Worm (Caenorhabditis elegans): ENCODE data around the gene K11H3.3.

Gene K11H3.3

ce11 chrIII:9867780-9868503, 16.3 kb downstream of the K11H3.3 start, which contains the start of gene dhhc-4 (continued):
- no peak for TF ChIP-seq unc-3 (GFP tag; conservative IDR thresholded peaks at IDR 0.05)
- TF ChIP-seq unc-3 (tag; optimal IDR thresholded peaks at IDR 0.05), result no peak
- TF ChIP-seq fax-1 (tag; optimal IDR thresholded peaks at IDR 0.05), result peak; percentile 23
- no peak for TF ChIP-seq ceh-18 (tag; optimal IDR thresholded peaks at IDR 0.05)
- peak; percentile 58 for TF ChIP-seq unc-86 (tag; optimal IDR thresholded peaks at IDR 0.05)
- peak; percentile 74 for TF ChIP-seq ceh-14 (tag; optimal IDR thresholded peaks at IDR 0.05)
- TF ChIP-seq eyg-1 (tag; optimal IDR thresholded peaks at IDR 0.05), result no peak
- peak; percentile 79 for TF ChIP-seq elt-2 (tag; optimal IDR thresholded peaks at IDR 0.05)
- no peak for TF ChIP-seq K02D7.2 (tag; optimal IDR thresholded peaks at IDR 0.05)
- TF ChIP-seq che-1 (tag; optimal IDR thresholded peaks at IDR 0.05), result no peak
- no peak for TF ChIP-seq lim-6 (tag; optimal IDR thresholded peaks at IDR 0.05)
- TF ChIP-seq ets-4 (tag; optimal IDR thresholded peaks at IDR 0.05), result peak; percentile 91
- TF ChIP-seq sox-4 (tag; optimal IDR thresholded peaks at IDR 0.05), result no peak
- no peak for TF ChIP-seq ceh-24 (tag; optimal IDR thresholded peaks at IDR 0.05)
- no peak for TF ChIP-seq lin-11 (tag; optimal IDR thresholded peaks at IDR 0.05)
- TF ChIP-seq madf-2 (tag; optimal IDR thresholded peaks at IDR 0.05), result no peak
- TF ChIP-seq ahr-1 (tag; optimal IDR thresholded peaks at IDR 0.05), result peak; percentile 6
- TF ChIP-seq ceh-45 (GFP tag; IDR thresholded peaks at IDR 0.05), result no peak
- no peak for TF ChIP-seq mec-3 (tag; optimal IDR thresholded peaks at IDR 0.05; ENCODE audit: borderline replicate concordance)
- TF ChIP-seq hlh-30 (tag; optimal IDR thresholded peaks at IDR 0.05; ENCODE audit: insufficient read depth), result no peak
- peak; percentile 81 for TF ChIP-seq hlh-8 (tag; optimal IDR thresholded peaks at IDR 0.05)

- TF ChIP-seq pros-1 (tag; optimal IDR thresholded peaks at IDR 0.05), result no peak
- TF ChIP-seq fkh-10 (GFP tag; optimal IDR thresholded peaks at IDR 0.05), result no peak
- TF ChIP-seq ceh-34 (tag; optimal IDR thresholded peaks at IDR 0.05), result no peak
- TF ChIP-seq ceh-14 (tag; optimal IDR thresholded peaks at IDR 0.05), result no peak
- no peak for TF ChIP-seq ceh-24 (tag; optimal IDR thresholded peaks at IDR 0.05)
- no peak for TF ChIP-seq C38D4.7 (GFP tag; optimal IDR thresholded peaks at IDR 0.05)
These were observed 19.4 kb downstream of the K11H3.3 start, which contains the start of gene ZK757.1 for ce11 chrIII:9871032-9871431. Gene ZK757.1 (minus strand): TSS chrIII:9871132.

ce11 chrIII:9874515-9874914, 22.9 kb downstream of the K11H3.3 start:
- peak; percentile 57 for TF ChIP-seq nfya-1 (tag; optimal IDR thresholded peaks at IDR 0.05)
- no peak for TF ChIP-seq hlh-30 (tag; optimal IDR thresholded peaks at IDR 0.05; ENCODE audit: insufficient read depth)

- TF ChIP-seq ceh-18 (tag; optimal IDR thresholded peaks at IDR 0.05) (no peak), hlh-6 (tag; optimal IDR thresholded peaks at IDR 0.05) (no peak), madf-2 (tag; optimal IDR thresholded peaks at IDR 0.05) (no peak), unc-55 (GFP tag; optimal IDR thresholded peaks at IDR 0.05) (no peak), rnt-1 (tag; optimal IDR thresholded peaks at IDR 0.05) (no peak), unc-42 (tag; optimal IDR thresholded peaks at IDR 0.05) (no peak), sox-4 (tag; optimal IDR thresholded peaks at IDR 0.05) (no peak), lin-11 (tag; optimal IDR thresholded peaks at IDR 0.05) (no peak), ztf-16 (tag; optimal IDR thresholded peaks at IDR 0.05) (no peak), ceh-22 (tag; optimal IDR thresholded peaks at IDR 0.05) (no peak), gmeb-2 (tag; optimal IDR thresholded peaks at IDR 0.05) (no peak), ets-4 (tag; optimal IDR thresholded peaks at IDR 0.05) (no peak), hlh-15 (tag; optimal IDR thresholded peaks at IDR 0.05) (no peak), ceh-14 (tag; optimal IDR thresholded peaks at IDR 0.05) (no peak), sox-2 (GFP tag; IDR thresholded peaks at IDR 0.05) (no peak)
These were observed 25.3 kb downstream of the K11H3.3 start, which contains the start of gene ZK757.10 for ce11 chrIII:9876951-9877350. Gene ZK757.10 (plus strand): TSS chrIII:9877251.

Measured in whole organism, late embryonic.